Fruit fly (Drosophila melanogaster): ENCODE data around the gene CG45066.

Gene CG45066

dm6 chr3L:3071675-3072583 is 39.1 kb downstream of the CG45066 start:
- TF ChIP-seq lola (GFP tag; optimal IDR thresholded peaks at IDR 0.05) (no peak), dsf (GFP tag; optimal IDR thresholded peaks at IDR 0.05; ENCODE audit: borderline replicate concordance) (no peak), OdsH (GFP tag; optimal IDR thresholded peaks at IDR 0.05) (peak; percentile 15), Dif (GFP tag; optimal IDR thresholded peaks at IDR 0.05; ENCODE audit: partially characterized antibody) (peak; percentile 5), fru (GFP tag; optimal IDR thresholded peaks at IDR 0.05) (peak; percentile 39), rgr (GFP tag; optimal IDR thresholded peaks at IDR 0.05) (no peak), foxo (GFP tag; optimal IDR thresholded peaks at IDR 0.05) (peak in 1 of 2 experiments; percentile 31), Dfd (GFP tag; optimal IDR thresholded peaks at IDR 0.05) (peak; percentile 17), psq (GFP tag; optimal IDR thresholded peaks at IDR 0.05) (peak; percentile 47)

DNA sequence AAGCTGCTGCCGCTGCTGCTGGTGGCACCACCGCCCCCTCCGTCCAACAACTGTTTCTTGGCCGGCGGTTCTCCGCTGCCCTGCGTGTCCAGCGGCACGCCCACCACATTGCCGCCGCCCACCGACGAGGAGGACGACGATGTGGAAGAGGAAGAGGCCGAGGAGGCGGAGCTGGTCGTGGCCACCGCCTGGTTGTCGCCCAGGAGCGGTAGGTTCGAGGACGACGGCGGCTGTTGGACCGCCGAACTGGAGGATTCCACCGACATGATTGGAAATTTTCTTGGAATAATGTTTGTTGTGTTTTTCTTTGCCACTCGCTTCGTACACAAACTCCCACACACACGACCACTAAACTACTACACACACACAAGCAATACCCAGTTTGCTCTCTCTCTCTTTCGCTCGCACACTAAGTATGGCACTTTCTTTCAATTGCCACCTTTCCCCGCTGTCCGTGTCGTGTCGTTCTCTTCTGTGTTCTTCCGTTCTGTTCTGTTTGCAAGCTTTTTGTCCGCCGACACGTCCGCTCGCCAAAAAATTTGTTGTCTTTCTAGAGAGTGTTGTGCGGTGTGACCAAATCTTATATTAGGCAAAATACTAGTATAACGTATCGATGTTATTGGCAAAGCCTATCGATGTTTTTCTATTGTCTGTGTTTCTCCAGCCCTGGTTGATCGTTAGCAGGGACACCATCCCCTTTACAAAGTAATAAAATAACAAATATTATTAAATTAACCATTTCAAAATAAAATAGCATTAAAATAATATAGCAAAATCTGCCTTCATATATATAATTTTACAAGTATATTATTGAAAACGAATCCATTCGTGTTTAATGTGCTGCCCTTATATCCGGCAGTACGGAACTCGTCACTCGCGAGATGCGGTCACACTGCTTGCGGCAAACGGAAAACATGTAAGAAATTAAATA is 40.5 kb downstream of the CG45066 start, which contains the start of the genes CG32486 and PAN3:
Gene CG32486 (minus strand): TSS at position 566 of the 931 bp plus-strand sequence.
Gene PAN3 (plus strand): TSS at position 860 of the 931 bp plus-strand sequence.
- TF ChIP-seq OdsH (GFP tag; optimal IDR thresholded peaks at IDR 0.05): peak; percentile 58
- TF ChIP-seq woc (GFP tag; optimal IDR thresholded peaks at IDR 0.05): peak; percentile 4
- TF ChIP-seq sv (GFP tag; optimal IDR thresholded peaks at IDR 0.05): peak; percentile 19
- peak; percentile 27 for TF ChIP-seq fru (GFP tag; optimal IDR thresholded peaks at IDR 0.05)
- TF ChIP-seq Dif (GFP tag; optimal IDR thresholded peaks at IDR 0.05; ENCODE audit: partially characterized antibody): peak; percentile 87
- TF ChIP-seq brk (GFP tag; optimal IDR thresholded peaks at IDR 0.05): peak; percentile 54
- TF ChIP-seq dmrt93B (GFP tag; optimal IDR thresholded peaks at IDR 0.05): no peak
- peak; percentile 92 for TF ChIP-seq Vsx2 (GFP tag; optimal IDR thresholded peaks at IDR 0.05; ENCODE audit: partially characterized antibody)
- TF ChIP-seq N (GFP tag; optimal IDR thresholded peaks at IDR 0.05): peak; percentile 40
- TF ChIP-seq Jra (GFP tag; optimal IDR thresholded peaks at IDR 0.05): peak; percentile 83
- peak; percentile 68 for TF ChIP-seq h (GFP tag; optimal IDR thresholded peaks at IDR 0.05)
- TF ChIP-seq dsf (GFP tag; optimal IDR thresholded peaks at IDR 0.05; ENCODE audit: borderline replicate concordance): no peak
- TF ChIP-seq CG32264 (GFP tag; optimal IDR thresholded peaks at IDR 0.05): no peak
- TF ChIP-seq lola (GFP tag; optimal IDR thresholded peaks at IDR 0.05): no peak
- TF ChIP-seq CG9705 (GFP tag; optimal IDR thresholded peaks at IDR 0.05): no peak
- no peak for TF ChIP-seq Dfd (GFP tag; optimal IDR thresholded peaks at IDR 0.05)
- peak; percentile 65 for TF ChIP-seq rgr (GFP tag; optimal IDR thresholded peaks at IDR 0.05)
- peak; percentile 2 for TF ChIP-seq br (GFP tag; optimal IDR thresholded peaks at IDR 0.05)
- no peak for TF ChIP-seq Mio (GFP tag; optimal IDR thresholded peaks at IDR 0.05)
- no peak for TF ChIP-seq Rel (GFP tag; optimal IDR thresholded peaks at IDR 0.05)
- TF ChIP-seq Rel (tag; optimal IDR thresholded peaks at IDR 0.05): peak; percentile 70
- TF ChIP-seq jim (GFP tag; optimal IDR thresholded peaks at IDR 0.05): peak; percentile 13
- peak; percentile 69 to 73 for TF ChIP-seq dl (GFP tag; optimal IDR thresholded peaks at IDR 0.05; ENCODE audit: insufficient read depth in 1 of 2, partially characterized antibody in 2 of 2)
- peak; percentile 36 for TF ChIP-seq ey (GFP tag; optimal IDR thresholded peaks at IDR 0.05)
- peak; percentile 22 for TF ChIP-seq sage (GFP tag; optimal IDR thresholded peaks at IDR 0.05)
- TF ChIP-seq usp (GFP tag; optimal IDR thresholded peaks at IDR 0.05): no peak
- TF ChIP-seq CrebA (GFP tag; optimal IDR thresholded peaks at IDR 0.05; ENCODE audit: borderline replicate concordance): no peak
- peak; percentile 72 for TF ChIP-seq Hnf4 (GFP tag; optimal IDR thresholded peaks at IDR 0.05)
- peak; percentile 69 for TF ChIP-seq Sp1 (GFP tag; optimal IDR thresholded peaks at IDR 0.05)
- peak; percentile 38 for TF ChIP-seq Myc (optimal IDR thresholded peaks at IDR 0.05)
- no peak for TF ChIP-seq GATAd (GFP tag; optimal IDR thresholded peaks at IDR 0.05)
- peak in 1 of 2 experiments; percentile 63 for TF ChIP-seq foxo (GFP tag; optimal IDR thresholded peaks at IDR 0.05)
- no peak for TF ChIP-seq Hr78 (GFP tag; optimal IDR thresholded peaks at IDR 0.05)
- TF ChIP-seq Abd-B (GFP tag; optimal IDR thresholded peaks at IDR 0.05): no peak
- TF ChIP-seq Hr83 (GFP tag; optimal IDR thresholded peaks at IDR 0.05; ENCODE audit: poor library complexity, severe bottlenecking): peak; percentile 79
- peak; percentile 60 for TF ChIP-seq tai (GFP tag; optimal IDR thresholded peaks at IDR 0.05)
- TF ChIP-seq psq (GFP tag; optimal IDR thresholded peaks at IDR 0.05): peak; percentile 97
- peak; percentile 28 for TF ChIP-seq HLH106 (tag; optimal IDR thresholded peaks at IDR 0.05)
- no peak for TF ChIP-seq pan (optimal IDR thresholded peaks at IDR 0.05)
